Fruit fly (Drosophila melanogaster): ENCODE results near the gene CG34132.

DNA sequence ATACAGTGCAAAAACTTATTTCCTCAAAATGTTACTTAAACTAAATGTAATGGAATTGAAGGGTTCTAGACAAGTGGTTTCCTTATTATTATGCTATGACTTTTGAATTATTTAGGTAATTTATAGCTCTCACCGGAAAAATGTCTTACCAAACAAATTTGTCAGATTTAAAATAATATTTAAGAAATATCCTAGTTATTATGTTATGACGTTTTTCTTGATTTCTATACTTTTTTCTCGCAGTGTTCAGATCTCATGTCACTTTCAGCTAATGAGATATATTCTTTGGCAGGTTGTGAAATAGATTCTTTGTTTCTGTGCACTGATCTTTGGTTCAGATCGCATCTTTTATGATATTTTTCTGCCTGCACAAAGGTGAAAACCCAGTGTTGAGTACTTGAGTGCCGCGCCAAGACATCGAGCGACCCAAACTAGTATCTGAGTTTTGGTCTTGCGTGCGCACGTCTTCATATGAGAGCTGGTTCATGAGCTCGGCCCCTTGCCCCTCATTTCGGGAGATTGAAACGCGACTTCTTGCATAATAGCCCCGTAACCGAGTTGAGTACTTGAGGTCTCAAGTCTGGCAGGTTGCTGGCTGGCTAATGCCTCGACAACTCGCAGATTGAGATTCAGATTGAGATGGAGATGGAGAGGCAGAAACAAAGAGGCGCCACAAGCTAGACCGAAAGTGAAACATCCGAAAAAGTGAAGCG is 8.6 kb upstream of the CG34132 start:
- TF ChIP-seq psq (optimal IDR thresholded peaks at IDR 0.05) (no peak), CG8478 (optimal IDR thresholded peaks at IDR 0.05) (no peak), Dll (optimal IDR thresholded peaks at IDR 0.05) (no peak), pan (optimal IDR thresholded peaks at IDR 0.05) (no peak)
